Worm (Caenorhabditis elegans) whole organism, L3 larva: ENCODE measurements around the gene bmk-1.

Experiments
- R02D3.7 ChIP-seq: fragments of 150-350 bp; optimal IDR thresholded peaks from 2 replicates; lab custom pipeline; 2014; ENCODE audit warnings: missing biosample characterization, missing genetic modification characterization
- ama-1 ChIP-seq: fragments of 150-350 bp; optimal IDR thresholded peaks from 2 replicates; lab custom pipeline; 2018
- ceh-16 ChIP-seq: sonication (generic microtip); optimal IDR thresholded peaks from 2 replicates; lab custom pipeline; 2017; ENCODE audit warnings: missing biosample characterization, missing genetic modification characterization
- ceh-28 ChIP-seq: fragments of 150-350 bp; optimal IDR thresholded peaks from 2 replicates; lab custom pipeline; 2014; ENCODE audit warnings: missing biosample characterization, missing genetic modification reagents, missing genetic modification characterization
- daf-12 ChIP-seq: fragments of 150-350 bp; optimal IDR thresholded peaks from 2 replicates; lab custom pipeline; 2014; ENCODE audit warnings: missing biosample characterization, missing genetic modification reagents, missing genetic modification characterization
- egl-27 ChIP-seq: sonication (generic microtip); optimal IDR thresholded peaks from 4 replicates; lab custom pipeline; 2017; ENCODE audit warnings: missing biosample characterization, missing genetic modification reagents, missing genetic modification characterization
- egl-5 ChIP-seq: fragments of 150-350 bp; optimal IDR thresholded peaks from 2 replicates; lab custom pipeline; 2017; ENCODE audit warnings: missing biosample characterization, missing genetic modification reagents, missing genetic modification characterization, inconsistent platforms
- elt-1 ChIP-seq: fragments of 150-350 bp; optimal IDR thresholded peaks from 2 replicates; lab custom pipeline; 2014; ENCODE audit warnings: missing biosample characterization, missing genetic modification characterization
- elt-3 ChIP-seq, 3 experiments: fragments of 150-350 bp in 1 of 3; sonication (generic microtip) in 2 of 3; optimal IDR thresholded peaks; 2 replicates in 2 of 3; 4 replicates in 1 of 3; lab custom pipeline; 2014 to 2017; ENCODE audit warnings: missing biosample characterization in 3 of 3, missing genetic modification characterization in 3 of 3
- eor-1 ChIP-seq, 2 experiments: fragments of 150-350 bp; optimal IDR thresholded peaks; 2 replicates each; lab custom pipeline; 2014 to 2018; ENCODE audit warnings: missing biosample characterization in 2 of 2, missing genetic modification characterization in 2 of 2
- fkh-10 ChIP-seq: sonication (generic microtip); optimal IDR thresholded peaks from 2 replicates; lab custom pipeline; 2017; ENCODE audit warnings: missing biosample characterization, missing genetic modification reagents, missing genetic modification characterization
- fkh-2 ChIP-seq: fragments of 150-350 bp; optimal IDR thresholded peaks from 2 replicates; lab custom pipeline; 2014; ENCODE audit warnings: missing biosample characterization, missing genetic modification reagents, missing genetic modification characterization
- fos-1 ChIP-seq: fragments of 150-350 bp; optimal IDR thresholded peaks from 2 replicates; lab custom pipeline; 2014; ENCODE audit warnings: missing biosample characterization, missing genetic modification characterization
- hmg-11 ChIP-seq: sonication (generic microtip); optimal IDR thresholded peaks from 2 replicates; lab custom pipeline; 2016; ENCODE audit warnings: missing genetic modification characterization, missing compliant biosample characterization
- jun-1 ChIP-seq: fragments of 150-350 bp; optimal IDR thresholded peaks from 2 replicates; lab custom pipeline; 2014; ENCODE audit warnings: missing biosample characterization, missing genetic modification reagents, missing genetic modification characterization
- lin-15B ChIP-seq: fragments of 150-350 bp; optimal IDR thresholded peaks from 2 replicates; lab custom pipeline; 2014; ENCODE audit warnings: missing biosample characterization, missing genetic modification characterization
- mml-1 ChIP-seq: fragments of 150-350 bp; sonication (generic microtip); optimal IDR thresholded peaks from 3 replicates; lab custom pipeline; 2014; ENCODE audit warnings: missing biosample characterization, missing genetic modification characterization
- nfya-1 ChIP-seq: sonication (generic microtip); optimal IDR thresholded peaks from 2 replicates; lab custom pipeline; 2017; ENCODE audit warnings: missing genetic modification characterization, mild to moderate bottlenecking, missing compliant biosample characterization, antibody characterized with exemption, moderate library complexity; ENCODE audit not compliant: insufficient read depth
- nhr-12 ChIP-seq: fragments of 150-350 bp; optimal IDR thresholded peaks from 2 replicates; lab custom pipeline; 2014; ENCODE audit warnings: missing biosample characterization, missing genetic modification characterization
- nhr-23 ChIP-seq: fragments of 150-350 bp; optimal IDR thresholded peaks from 2 replicates; lab custom pipeline; 2014; ENCODE audit warnings: missing biosample characterization, missing genetic modification reagents, missing genetic modification characterization
- nhr-237 ChIP-seq: fragments of 150-350 bp; optimal IDR thresholded peaks from 2 replicates; lab custom pipeline; 2014; ENCODE audit warnings: missing biosample characterization, missing genetic modification characterization
- nhr-43 ChIP-seq: sonication (generic microtip); optimal IDR thresholded peaks from 2 replicates; lab custom pipeline; 2016; ENCODE audit warnings: mild to moderate bottlenecking, missing genetic modification characterization, missing compliant biosample characterization; ENCODE audit not compliant: poor library complexity, severe bottlenecking
- nhr-67 ChIP-seq: fragments of 150-350 bp; optimal IDR thresholded peaks from 2 replicates; lab custom pipeline; 2014; ENCODE audit warnings: missing biosample characterization, missing genetic modification characterization
- nhr-76 ChIP-seq: fragments of 150-350 bp; sonication (generic microtip); optimal IDR thresholded peaks from 5 replicates; lab custom pipeline; 2014; ENCODE audit warnings: missing biosample characterization, missing genetic modification characterization
- pha-4 ChIP-seq: fragments of 150-350 bp; optimal IDR thresholded peaks from 2 replicates; lab custom pipeline; 2014; ENCODE audit warnings: missing biosample characterization, missing genetic modification reagents, missing genetic modification characterization
- pqm-1 ChIP-seq: fragments of 150-350 bp; optimal IDR thresholded peaks from 2 replicates; lab custom pipeline; 2017; ENCODE audit warnings: missing biosample characterization, missing genetic modification characterization, inconsistent platforms
- sea-2 ChIP-seq: fragments of 150-350 bp; sonication (generic microtip); optimal IDR thresholded peaks from 4 replicates; lab custom pipeline; 2014; ENCODE audit warnings: missing biosample characterization, missing genetic modification reagents, missing genetic modification characterization
- skn-1 ChIP-seq: fragments of 150-350 bp; optimal IDR thresholded peaks from 2 replicates; lab custom pipeline; 2014; ENCODE audit warnings: missing biosample characterization, missing genetic modification characterization
- snpc-4 ChIP-seq: fragments of 150-350 bp; optimal IDR thresholded peaks from 2 replicates; lab custom pipeline; 2014; ENCODE audit warnings: missing biosample characterization, missing genetic modification characterization
- tbx-2 ChIP-seq: sonication (generic microtip); optimal IDR thresholded peaks from 2 replicates; lab custom pipeline; 2016; ENCODE audit warnings: mild to moderate bottlenecking, missing genetic modification characterization, missing compliant biosample characterization
- unc-62 ChIP-seq: fragments of 150-350 bp; sonication (generic microtip); optimal IDR thresholded peaks from 4 replicates; lab custom pipeline; 2014; ENCODE audit warnings: missing biosample characterization, missing genetic modification reagents, missing genetic modification characterization
- zag-1 ChIP-seq: fragments of 150-350 bp; optimal IDR thresholded peaks from 2 replicates; lab custom pipeline; 2014; ENCODE audit warnings: missing biosample characterization, missing genetic modification characterization
- ztf-11 ChIP-seq: fragments of 150-350 bp; optimal IDR thresholded peaks from 2 replicates; lab custom pipeline; 2014; ENCODE audit warnings: missing biosample characterization, missing genetic modification characterization

Gene bmk-1

DNA sequence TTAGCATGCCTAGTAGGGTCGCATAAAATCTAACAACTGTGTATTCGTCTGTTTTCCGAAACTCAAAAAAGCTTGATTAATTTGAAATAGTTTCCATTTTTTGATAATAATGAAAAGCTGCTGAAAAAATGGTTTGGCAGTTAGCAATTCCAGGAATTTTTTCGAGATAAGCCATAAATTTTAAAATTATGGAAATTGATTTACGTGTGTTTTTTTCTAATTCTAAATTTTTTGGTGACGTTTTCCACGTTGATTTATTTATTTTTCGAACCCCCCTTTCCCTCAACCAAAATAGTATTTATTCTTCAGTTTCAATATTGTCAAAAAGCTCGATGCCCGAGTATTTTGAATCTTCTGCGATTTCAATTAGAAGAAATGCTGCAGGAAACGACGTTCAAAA, 27.9 kb downstream of the bmk-1 start, which contains the start of gene F23B12.1:
TSS of gene F23B12.1 (plus strand) at position 301 of the 400 bp plus-strand sequence.
- TF ChIP-seq elt-1 (tag; lab: Kevin White, UChicago) (no peak), egl-27 (tag; lab: Kevin White, UChicago) (no peak), fkh-10 (GFP tag; lab: Kevin White, UChicago) (no peak), fkh-2 (tag; lab: Kevin White, UChicago) (no peak), pqm-1 (tag; lab: Kevin White, UChicago) (no peak), eor-1 (tag; optimal IDR thresholded peaks at IDR 0.05; lab: Kevin White, UChicago) (no peak), ceh-16 (no peak), sea-2 (no peak), jun-1 (tag; lab: Kevin White, UChicago) (no peak), pha-4 (tag; lab: Kevin White, UChicago) (no peak), nfya-1 (no peak), snpc-4 (tag; lab: Kevin White, UChicago) (no peak), elt-3 (tag; optimal IDR thresholded peaks at IDR 0.05; lab: Kevin White, UChicago) (no peak), zag-1 (no peak), nhr-43 (tag; lab: Kevin White, UChicago) (no peak), R02D3.7 (tag; lab: Kevin White, UChicago) (no peak), ama-1 (no peak), skn-1 (no peak)
- TF ChIP-seq, all 47 proteins: peak for 0

- TF ChIP-seq eor-1 (tag; optimal IDR thresholded peaks at IDR 0.05; lab: Kevin White, UChicago) (no peak), nhr-12 (no peak), ztf-11 (tag; lab: Kevin White, UChicago) (no peak), hmg-11 (tag; lab: Kevin White, UChicago) (no peak), unc-62 (GFP tag; lab: Kevin White, UChicago) (no peak), ceh-16 (no peak), egl-5 (tag; lab: Kevin White, UChicago) (no peak), nhr-23 (tag; lab: Kevin White, UChicago) (no peak)
- TF ChIP-seq, all 47 proteins: peak for 0
Measured at ce11 chrV:14427069-14427825, 29.5 kb downstream of the bmk-1 start.

- TF ChIP-seq nfya-1 (no peak), nhr-67 (tag; lab: Kevin White, UChicago) (no peak), tbx-2 (tag; lab: Kevin White, UChicago) (no peak), daf-12 (tag; lab: Kevin White, UChicago) (no peak), jun-1 (tag; lab: Kevin White, UChicago) (no peak), skn-1 (no peak), nhr-76 (no peak), nhr-23 (tag; lab: Kevin White, UChicago) (no peak), fos-1 (tag; lab: Kevin White, UChicago) (no peak), ceh-28 (tag; lab: Kevin White, UChicago) (no peak), nhr-237 (tag; lab: Kevin White, UChicago) (no peak), R02D3.7 (tag; lab: Kevin White, UChicago) (no peak), mml-1 (no peak)
Measured at ce11 chrV:14426013-14426412, 30.8 kb downstream of the bmk-1 start.

ce11 chrV:14424958-14425492, 31.8 kb downstream of the bmk-1 start, which contains the start of gene rrsr-1:
Gene rrsr-1, minus strand, starts transcription at chrV:14425008.
- TF ChIP-seq nhr-237 (tag; lab: Kevin White, UChicago): no peak
- peak; percentile 54 for TF ChIP-seq snpc-4 (tag; lab: Kevin White, UChicago)
- TF ChIP-seq egl-5 (tag; lab: Kevin White, UChicago): peak; percentile 46
- TF ChIP-seq ceh-28 (tag; lab: Kevin White, UChicago): no peak
- peak; percentile 5 for TF ChIP-seq lin-15B (tag; lab: Kevin White, UChicago)
- peak; percentile 53 for TF ChIP-seq nhr-43 (tag; lab: Kevin White, UChicago)
- TF ChIP-seq daf-12 (tag; lab: Kevin White, UChicago): no peak
